Fruit fly (Drosophila melanogaster): ENCODE data around the gene nyo.
A peak's percentile ranks its signal among the peaks of the same experiment; 100 is the strongest.

The nyo gene

DNA sequence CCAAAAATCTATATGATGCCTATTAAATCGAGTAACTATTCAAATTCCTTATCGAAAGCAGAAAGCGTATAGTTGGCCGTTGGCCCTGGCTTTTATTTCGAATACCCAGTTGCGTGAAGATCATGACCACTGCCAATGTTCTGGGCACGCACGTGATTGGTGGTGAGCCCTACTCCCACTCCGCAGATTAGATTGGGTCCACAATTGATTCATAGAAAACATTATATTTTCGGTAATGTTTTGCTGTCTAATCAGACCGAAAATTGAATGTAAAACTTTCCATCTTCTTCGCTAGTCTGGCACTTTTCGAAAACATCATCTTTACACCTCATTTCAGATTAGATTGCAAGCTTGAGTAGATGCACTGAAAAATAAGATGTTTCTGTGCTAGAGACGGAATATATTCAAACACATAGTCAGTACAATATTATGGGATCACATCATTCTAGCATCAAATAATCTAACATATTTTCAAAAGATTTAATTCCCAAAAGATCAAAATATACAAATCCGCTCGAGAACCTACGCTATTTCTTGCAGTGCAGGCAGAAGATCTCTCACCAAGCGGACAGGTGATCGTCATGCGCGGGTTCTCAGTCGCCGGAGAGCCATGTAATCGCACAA lies 49.5 kb downstream of the nyo start, which contains the start of gene CG1774 (continued):
- TF ChIP-seq BEAF-32 (GFP tag; optimal IDR thresholded peaks at IDR 0.05) (no peak), stwl (tag; optimal IDR thresholded peaks at IDR 0.05) (no peak), CG12942 (GFP tag; optimal IDR thresholded peaks at IDR 0.05) (peak; percentile 54), cas (GFP tag; IDR thresholded peaks at IDR 0.05) (peak; percentile 34; the same call in 1 of the 2 replicates), dan (GFP tag; IDR thresholded peaks at IDR 0.05) (no peak), Usf (GFP tag; optimal IDR thresholded peaks at IDR 0.05) (peak; percentile 35)

DNA sequence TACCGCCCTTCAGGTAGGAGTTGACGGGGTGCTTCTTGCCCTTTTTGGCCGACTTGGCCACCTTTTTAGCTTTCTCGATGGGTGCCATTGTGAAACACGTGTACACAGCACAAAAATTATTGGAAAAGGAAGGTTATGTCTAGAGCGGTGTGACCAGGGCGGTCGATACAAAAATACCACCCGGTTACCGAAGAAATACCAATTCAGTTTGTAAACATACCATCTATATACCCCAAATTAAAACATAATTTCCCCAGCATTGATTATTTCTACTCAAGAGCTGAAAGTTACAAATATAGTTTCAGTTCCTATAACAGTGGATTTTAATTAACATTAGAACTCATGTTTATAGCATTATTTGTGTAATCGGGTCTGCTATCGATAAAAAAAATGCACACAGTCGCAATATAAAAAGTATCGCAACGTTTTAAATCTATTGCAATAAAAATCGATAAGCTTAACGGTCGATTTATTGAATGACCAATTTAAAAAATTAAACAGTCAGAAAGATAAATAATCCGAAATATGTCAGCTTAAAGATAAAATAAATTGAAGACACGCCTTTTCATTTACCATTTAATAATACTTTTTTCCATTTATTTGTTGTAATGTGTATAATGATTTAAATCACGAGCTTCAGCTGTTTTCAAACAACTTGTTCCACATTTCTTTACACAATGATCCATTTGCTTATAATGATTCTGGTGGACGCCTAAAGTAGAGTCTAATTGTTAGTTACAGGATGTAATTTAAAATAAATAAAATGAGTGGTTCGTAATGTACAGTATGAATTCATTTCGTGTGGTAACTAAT lies 53.4 kb downstream of the nyo start, which contains the start of gene RpL6:
TSS of gene RpL6 (minus strand) at position 134 of the 813 bp plus-strand sequence.
- TF ChIP-seq Hand (GFP tag; optimal IDR thresholded peaks at IDR 0.05): peak; percentile 54
- TF ChIP-seq CG7963 (GFP tag; IDR thresholded peaks at IDR 0.05; ENCODE audit: partially characterized antibody): peak; percentile 71
- TF ChIP-seq gfzf (GFP tag; optimal IDR thresholded peaks at IDR 0.05): peak; percentile 93
- TF ChIP-seq Myb (GFP tag; optimal IDR thresholded peaks at IDR 0.05): peak; percentile 98
- peak; percentile 34 for TF ChIP-seq CG7271 (tag; optimal IDR thresholded peaks at IDR 0.05)
- TF ChIP-seq bcd (GFP tag; optimal IDR thresholded peaks at IDR 0.05): peak; percentile 10
- peak; percentile 42; the same call in 1 of the 2 replicates for TF ChIP-seq onecut (GFP tag; IDR thresholded peaks at IDR 0.05)
- no peak for TF ChIP-seq CG8089 (GFP tag; optimal IDR thresholded peaks at IDR 0.05)
- no peak for TF ChIP-seq chif (GFP tag; optimal IDR thresholded peaks at IDR 0.05)
- peak; percentile 60 for TF ChIP-seq CG1603 (tag; optimal IDR thresholded peaks at IDR 0.05)
- TF ChIP-seq Camta (GFP tag; optimal IDR thresholded peaks at IDR 0.05): peak; percentile 15
- TF ChIP-seq fd3F (GFP tag; optimal IDR thresholded peaks at IDR 0.05): no peak
- TF ChIP-seq CG15601 (tag; optimal IDR thresholded peaks at IDR 0.05): peak; percentile 54
- peak; percentile 2 for TF ChIP-seq HHEX (GFP tag; optimal IDR thresholded peaks at IDR 0.05)
- peak; percentile 41; the same call in 1 of the 2 replicates for TF ChIP-seq CG2129 (GFP tag; IDR thresholded peaks at IDR 0.05; ENCODE audit: partially characterized antibody)
- peak; percentile 21 for TF ChIP-seq exex (tag; optimal IDR thresholded peaks at IDR 0.05)
- 0 out of 2 replicates have a peak, but pooled peaks have one; percentile 36 for TF ChIP-seq CG11247 (GFP tag; IDR thresholded peaks at IDR 0.05)
- TF ChIP-seq Dbx (GFP tag; IDR thresholded peaks at IDR 0.05): no peak; the same call in 2 of the 3 replicates
- TF ChIP-seq CG18476 (GFP tag; optimal IDR thresholded peaks at IDR 0.05): no peak
- peak; percentile 80 for TF ChIP-seq CG15514 (GFP tag; optimal IDR thresholded peaks at IDR 0.05)
- peak; percentile 44 for TF ChIP-seq lab (GFP tag; optimal IDR thresholded peaks at IDR 0.05)
- peak; percentile 38 for TF ChIP-seq CG18599 (GFP tag; optimal IDR thresholded peaks at IDR 0.05)
- TF ChIP-seq Fer1 (GFP tag; optimal IDR thresholded peaks at IDR 0.05): peak; percentile 40
- TF ChIP-seq Bgb (GFP tag; IDR thresholded peaks at IDR 0.05; ENCODE audit: partially characterized antibody): peak; percentile 78
- TF ChIP-seq salm (tag; optimal IDR thresholded peaks at IDR 0.05): peak; percentile 4
- no peak for TF ChIP-seq CG8359 (GFP tag; optimal IDR thresholded peaks at IDR 0.05; ENCODE audit: borderline replicate concordance)
- peak; percentile 31 for TF ChIP-seq CG13775 (GFP tag; optimal IDR thresholded peaks at IDR 0.05)
- peak; percentile 6 for TF ChIP-seq CG31365 (tag; optimal IDR thresholded peaks at IDR 0.05)
- peak; percentile 70 for TF ChIP-seq CG30020 (tag; optimal IDR thresholded peaks at IDR 0.05)
- peak; percentile 58 for TF ChIP-seq mirr (GFP tag; optimal IDR thresholded peaks at IDR 0.05)
- peak; percentile 18 for TF ChIP-seq CG12236 (GFP tag; optimal IDR thresholded peaks at IDR 0.05)
- TF ChIP-seq al (GFP tag; IDR thresholded peaks at IDR 0.05): no peak
- no peak for TF ChIP-seq sc (optimal IDR thresholded peaks at IDR 0.05)
- no peak for TF ChIP-seq sc (GFP tag; optimal IDR thresholded peaks at IDR 0.05)
- TF ChIP-seq row (GFP tag; IDR thresholded peaks at IDR 0.05): peak; percentile 6; the same call in 1 of the 3 replicates
- peak; percentile 84 for TF ChIP-seq BEAF-32 (GFP tag; optimal IDR thresholded peaks at IDR 0.05)
- no peak for TF ChIP-seq gro (GFP tag; optimal IDR thresholded peaks at IDR 0.05)
- peak; percentile 83 for TF ChIP-seq CG14710 (tag; optimal IDR thresholded peaks at IDR 0.05)
- TF ChIP-seq z (GFP tag; IDR thresholded peaks at IDR 0.05): no peak
- TF ChIP-seq CG4328 (GFP tag; optimal IDR thresholded peaks at IDR 0.05): peak; percentile 12

Data from whole organism, embryonic.